Fruit fly (Drosophila melanogaster): ENCODE data around the gene Gnmt.

The Gnmt gene

dm6 chr3R:12699620-12700378, 25.4 kb downstream of the Gnmt start:
- TF ChIP-seq foxo (GFP tag; optimal IDR thresholded peaks at IDR 0.05), result no peak
- no peak for TF ChIP-seq fru (GFP tag; optimal IDR thresholded peaks at IDR 0.05)
- TF ChIP-seq Hr83 (GFP tag; optimal IDR thresholded peaks at IDR 0.05; ENCODE audit: poor library complexity, severe bottlenecking), result no peak
- TF ChIP-seq GATAd (GFP tag; optimal IDR thresholded peaks at IDR 0.05), result no peak
- TF ChIP-seq Jra (GFP tag; optimal IDR thresholded peaks at IDR 0.05), result no peak
- TF ChIP-seq rgr (GFP tag; optimal IDR thresholded peaks at IDR 0.05), result no peak
- no peak for TF ChIP-seq Abd-B (GFP tag; optimal IDR thresholded peaks at IDR 0.05)
- TF ChIP-seq brk (GFP tag; optimal IDR thresholded peaks at IDR 0.05), result no peak
- TF ChIP-seq OdsH (GFP tag; optimal IDR thresholded peaks at IDR 0.05), result no peak
- no peak for TF ChIP-seq psq (GFP tag; optimal IDR thresholded peaks at IDR 0.05)
- TF ChIP-seq dmrt93B (GFP tag; optimal IDR thresholded peaks at IDR 0.05), result no peak
- no peak for TF ChIP-seq Myc (optimal IDR thresholded peaks at IDR 0.05)
- TF ChIP-seq ey (GFP tag; optimal IDR thresholded peaks at IDR 0.05), result no peak

dm6 chr3R:12700454-12700853, 26.0 kb downstream of the Gnmt start:
- TF ChIP-seq Mio (GFP tag; optimal IDR thresholded peaks at IDR 0.05) (no peak), Hr78 (GFP tag; optimal IDR thresholded peaks at IDR 0.05) (no peak), CrebA (GFP tag; optimal IDR thresholded peaks at IDR 0.05; ENCODE audit: borderline replicate concordance) (no peak), Hnf4 (GFP tag; optimal IDR thresholded peaks at IDR 0.05) (no peak)

DNA sequence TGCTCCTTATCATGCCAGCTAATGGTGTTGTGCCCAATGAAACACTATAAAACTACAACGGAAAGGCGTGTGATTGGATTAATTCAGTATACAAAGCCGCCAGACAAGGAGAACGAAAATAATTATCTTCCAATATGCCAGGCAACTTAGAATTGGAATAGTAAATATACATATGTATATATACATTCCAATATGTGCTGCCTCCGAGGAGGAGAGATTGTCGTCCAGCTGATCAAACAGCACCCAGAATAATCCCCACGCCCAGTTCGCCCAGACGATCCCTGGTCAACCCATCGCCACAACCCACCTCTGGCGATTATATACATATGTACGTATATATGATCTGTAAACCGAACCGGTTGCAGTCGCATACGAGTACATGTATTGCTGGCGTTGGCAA, 26.8 kb downstream of the Gnmt start:
- TF ChIP-seq brk (GFP tag; optimal IDR thresholded peaks at IDR 0.05), result no peak
- no peak for TF ChIP-seq fru (GFP tag; optimal IDR thresholded peaks at IDR 0.05)
- no peak for TF ChIP-seq foxo (GFP tag; optimal IDR thresholded peaks at IDR 0.05)
- TF ChIP-seq ey (GFP tag; optimal IDR thresholded peaks at IDR 0.05), result no peak
- TF ChIP-seq Sp1 (GFP tag; optimal IDR thresholded peaks at IDR 0.05), result no peak
- TF ChIP-seq HLH106 (tag; optimal IDR thresholded peaks at IDR 0.05), result no peak
- no peak for TF ChIP-seq GATAd (GFP tag; optimal IDR thresholded peaks at IDR 0.05)
- no peak for TF ChIP-seq h (GFP tag; optimal IDR thresholded peaks at IDR 0.05)
- no peak for TF ChIP-seq dsf (GFP tag; optimal IDR thresholded peaks at IDR 0.05; ENCODE audit: borderline replicate concordance)
- TF ChIP-seq sv (GFP tag; optimal IDR thresholded peaks at IDR 0.05), result no peak
- no peak for TF ChIP-seq OdsH (GFP tag; optimal IDR thresholded peaks at IDR 0.05)

DNA sequence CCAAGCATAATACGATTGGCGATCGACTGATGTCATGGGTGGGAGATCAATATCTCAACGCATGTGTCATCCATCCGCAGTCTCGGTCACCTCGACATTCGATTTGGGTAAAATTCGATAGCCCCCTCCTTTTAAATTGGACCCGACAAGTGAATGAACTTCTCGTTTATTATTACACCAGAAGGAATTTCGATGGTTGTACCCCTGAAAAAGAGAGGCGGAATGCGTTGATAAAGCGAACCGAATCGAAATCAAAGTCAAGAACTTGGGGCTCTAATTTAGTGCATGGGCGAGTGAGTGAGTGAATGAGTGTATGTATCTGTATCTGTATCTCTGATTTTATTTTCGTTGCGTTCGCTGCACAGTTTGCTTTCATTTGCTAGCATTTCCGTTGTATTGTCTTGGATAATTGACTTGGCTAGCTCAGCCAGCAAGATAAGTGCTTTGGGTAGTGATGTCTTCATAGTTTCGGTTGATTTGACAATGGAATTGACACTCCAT, 27.6 kb downstream of the Gnmt start:
- TF ChIP-seq CG9705 (GFP tag; optimal IDR thresholded peaks at IDR 0.05), result no peak
- TF ChIP-seq Mio (GFP tag; optimal IDR thresholded peaks at IDR 0.05), result no peak
- no peak for TF ChIP-seq dsf (GFP tag; optimal IDR thresholded peaks at IDR 0.05; ENCODE audit: borderline replicate concordance)
- TF ChIP-seq dl (GFP tag; optimal IDR thresholded peaks at IDR 0.05; ENCODE audit: insufficient read depth in 1 of 2, partially characterized antibody in 2 of 2), result no peak
- no peak for TF ChIP-seq N (GFP tag; optimal IDR thresholded peaks at IDR 0.05)
- TF ChIP-seq Myc (optimal IDR thresholded peaks at IDR 0.05), result no peak
- TF ChIP-seq tai (GFP tag; optimal IDR thresholded peaks at IDR 0.05), result no peak
- no peak for TF ChIP-seq foxo (GFP tag; optimal IDR thresholded peaks at IDR 0.05)
- TF ChIP-seq OdsH (GFP tag; optimal IDR thresholded peaks at IDR 0.05), result no peak
- TF ChIP-seq brk (GFP tag; optimal IDR thresholded peaks at IDR 0.05), result no peak
- TF ChIP-seq CrebA (GFP tag; optimal IDR thresholded peaks at IDR 0.05; ENCODE audit: borderline replicate concordance), result no peak
- no peak for TF ChIP-seq Hr83 (GFP tag; optimal IDR thresholded peaks at IDR 0.05; ENCODE audit: poor library complexity, severe bottlenecking)
- no peak for TF ChIP-seq GATAd (GFP tag; optimal IDR thresholded peaks at IDR 0.05)
- TF ChIP-seq fru (GFP tag; optimal IDR thresholded peaks at IDR 0.05), result no peak
- TF ChIP-seq Hr78 (GFP tag; optimal IDR thresholded peaks at IDR 0.05), result no peak
- TF ChIP-seq ey (GFP tag; optimal IDR thresholded peaks at IDR 0.05), result no peak
- no peak for TF ChIP-seq psq (GFP tag; optimal IDR thresholded peaks at IDR 0.05)
- no peak for TF ChIP-seq br (GFP tag; optimal IDR thresholded peaks at IDR 0.05)

dm6 chr3R:12704861-12705260, 30.5 kb downstream of the Gnmt start, which contains the start of gene CG12279:
TSS of gene CG12279 (plus strand) at chr3R:12705094.
- TF ChIP-seq ey (GFP tag; optimal IDR thresholded peaks at IDR 0.05) (no peak), Mio (GFP tag; optimal IDR thresholded peaks at IDR 0.05) (no peak)
